Worm (Caenorhabditis elegans) whole organism, L4 larva: ENCODE results near the gene C45B11.2.

Experiments used
- F26F4.8 ChIP-seq: fragments of 200-800 bp; sonication (Bioruptor generic); conservative IDR thresholded peaks from 2 replicates; pipeline ENCODE4 v1.3.6; 2022; ENCODE audit warnings: missing genetic modification characterization, missing compliant biosample characterization
- F44E2.7 ChIP-seq: fragments of 200-800 bp; sonication (Bioruptor generic); IDR thresholded peaks from 2 replicates; pipeline ENCODE4 v2.1.2; 2022; ENCODE audit warnings: missing genetic modification characterization, missing compliant biosample characterization
- aha-1 ChIP-seq: fragments of 150-350 bp; peaks from one replicate; lab custom pipeline; 2014; ENCODE audit warnings: missing biosample characterization, missing genetic modification characterization
- ama-1 ChIP-seq: fragments of 150-350 bp; optimal IDR thresholded peaks from 2 replicates; lab custom pipeline; 2014; ENCODE audit warnings: inconsistent platforms, mixed read lengths
- ceh-20 ChIP-seq: fragments of 200-800 bp; sonication (Bioruptor generic); IDR thresholded peaks from 2 replicates; pipeline ENCODE4 v1.3.6; 2022; ENCODE audit warnings: missing genetic modification reagents, missing genetic modification characterization, missing compliant biosample characterization
- ceh-82 ChIP-seq: sonication (generic microtip); optimal IDR thresholded peaks from 2 replicates; lab custom pipeline; 2017; ENCODE audit warnings: missing biosample characterization, missing genetic modification characterization
- egl-43 ChIP-seq: fragments of 200-800 bp; sonication (Bioruptor generic); IDR thresholded peaks from 2 replicates; pipeline ENCODE4 v1.3.6; 2022; ENCODE audit warnings: missing genetic modification reagents, missing genetic modification characterization, missing compliant biosample characterization
- lin-39 ChIP-seq: fragments of 150-350 bp; optimal IDR thresholded peaks from 2 replicates; lab custom pipeline; 2014; ENCODE audit warnings: missing biosample characterization, missing genetic modification reagents, missing genetic modification characterization
- mdl-1 ChIP-seq, 2 experiments: fragments of 150-350 bp in 1 of 2; sonication (generic microtip) in 1 of 2; optimal IDR thresholded peaks; 2 replicates each; lab custom pipeline; 2014 to 2017; ENCODE audit warnings: missing biosample characterization in 2 of 2, missing genetic modification characterization in 2 of 2
- nhr-28 ChIP-seq: fragments of 150-350 bp; optimal IDR thresholded peaks from 2 replicates; lab custom pipeline; 2014; ENCODE audit warnings: missing biosample characterization, missing genetic modification characterization
- pha-4 ChIP-seq, 2 experiments: fragments of 150-350 bp in 1 of 2; fragments of 200-800 bp in 1 of 2; sonication (Bioruptor generic) in 1 of 2; IDR thresholded peaks in 1 of 2; optimal IDR thresholded peaks in 1 of 2; 2 replicates each; pipeline versions ENCODE4 v1.3.6 to Lab custom; 2014 to 2022; ENCODE audit warnings: missing genetic modification characterization in 2 of 2, missing genetic modification reagents in 2 of 2, missing biosample characterization in 1 of 2, missing compliant biosample characterization in 1 of 2
- skn-1 ChIP-seq: fragments of 150-350 bp; optimal IDR thresholded peaks from 2 replicates; lab custom pipeline; 2014; ENCODE audit warnings: missing biosample characterization, missing genetic modification characterization
- snpc-4 ChIP-seq: fragments of 150-350 bp; optimal IDR thresholded peaks from 2 replicates; lab custom pipeline; 2014; ENCODE audit warnings: missing biosample characterization, missing genetic modification characterization
- spr-1 ChIP-seq: sonication (generic microtip); optimal IDR thresholded peaks from 2 replicates; lab custom pipeline; 2016; ENCODE audit warnings: mild to moderate bottlenecking, missing genetic modification characterization, missing compliant biosample characterization

ce11 chrV:11040473-11040872, 2.0 kb upstream of the C45B11.2 start, which contains the start of gene C45B11.8:
- TF ChIP-seq snpc-4 (tag; lab: Kevin White, UChicago) = no peak
- no peak for TF ChIP-seq nhr-28 (tag; lab: Kevin White, UChicago)
- no peak for TF ChIP-seq ama-1 (lab: Kevin White, UChicago)
- TF ChIP-seq skn-1 (tag; lab: Kevin White, UChicago) = no peak
- TF ChIP-seq F44E2.7 (GFP tag; lab: Robert Waterston, UW) = no peak
- TF ChIP-seq lin-39 = no peak
- no peak for TF ChIP-seq ceh-82
- TF ChIP-seq mdl-1 (tag; optimal IDR thresholded peaks at IDR 0.05; lab: Kevin White, UChicago) = no peak
- no peak for TF ChIP-seq F26F4.8 (GFP tag; lab: Robert Waterston, UW)
- TF ChIP-seq pha-4 (GFP tag; IDR thresholded peaks at IDR 0.05; lab: Robert Waterston, UW) = no peak
- no peak for TF ChIP-seq pha-4 (tag; optimal IDR thresholded peaks at IDR 0.05; lab: Kevin White, UChicago)
- TF ChIP-seq egl-43 (GFP tag; lab: Robert Waterston, UW) = no peak
- TF ChIP-seq aha-1 (tag; lab: Kevin White, UChicago) = no peak
- TF ChIP-seq spr-1 (tag; lab: Kevin White, UChicago) = no peak
- no peak for TF ChIP-seq ceh-20 (GFP tag; lab: Robert Waterston, UW)
